Fruit fly (Drosophila melanogaster) whole organism, embryonic: ENCODE measurements around the gene CG11309.

ENCODE experiments used
- Atf-2 ChIP-seq: fragments of 200-800 bp; sonication (Bioruptor generic); optimal IDR thresholded peaks from 2 replicates; lab custom pipeline; 2016; ENCODE audit warnings: missing biosample characterization, missing genetic modification characterization
- BtbVII ChIP-seq: fragments of 200-800 bp; sonication (Bioruptor generic); optimal IDR thresholded peaks from 3 replicates; lab custom pipeline; 2017; ENCODE audit warnings: missing biosample characterization, mild to moderate bottlenecking, missing genetic modification characterization
- CG11696 ChIP-seq: fragments of 200-800 bp; sonication (Bioruptor generic); IDR thresholded peaks from 2 replicates; pipeline ENCODE4 v1.3.6; 2022; ENCODE audit warnings: missing biosample characterization, missing genetic modification characterization
- CG11723 ChIP-seq: fragments of 200-800 bp; sonication (Bioruptor generic); optimal IDR thresholded peaks from 2 replicates; lab custom pipeline; 2017; ENCODE audit warnings: missing biosample characterization, mild to moderate bottlenecking, missing genetic modification characterization
- CG17328 ChIP-seq: fragments of 200-800 bp; sonication (Bioruptor generic); IDR thresholded peaks from 2 replicates; pipeline ENCODE4 v1.3.6; 2022; ENCODE audit warnings: missing biosample characterization, missing genetic modification characterization
- CG1792 ChIP-seq: fragments of 200-800 bp; sonication (Bioruptor generic); optimal IDR thresholded peaks from 2 replicates; lab custom pipeline; 2016; ENCODE audit warnings: missing biosample characterization, missing genetic modification characterization
- CG18599 ChIP-seq: fragments of 200-800 bp; sonication (Bioruptor generic); optimal IDR thresholded peaks from 3 replicates; lab custom pipeline; 2017; ENCODE audit warnings: missing biosample characterization, missing genetic modification characterization, mild to moderate bottlenecking, moderate library complexity, missing genetic modification reagents
- CG18619 ChIP-seq: fragments of 200-800 bp; sonication (Bioruptor generic); optimal IDR thresholded peaks from 3 replicates; lab custom pipeline; 2017; ENCODE audit warnings: missing biosample characterization, mild to moderate bottlenecking, missing genetic modification characterization
- CG31365 ChIP-seq: fragments of 200-800 bp; sonication (Bioruptor generic); optimal IDR thresholded peaks from 2 replicates; lab custom pipeline; 2018; ENCODE audit warnings: missing biosample characterization, mild to moderate bottlenecking, missing genetic modification characterization
- CG34376 ChIP-seq: fragments of 200-800 bp; sonication (Bioruptor generic); optimal IDR thresholded peaks from 2 replicates; lab custom pipeline; 2018; ENCODE audit warnings: missing biosample characterization, mild to moderate bottlenecking, missing genetic modification characterization
- CG4328 ChIP-seq: fragments of 200-800 bp; sonication (Bioruptor generic); optimal IDR thresholded peaks from 3 replicates; lab custom pipeline; 2017; ENCODE audit warnings: missing biosample characterization, missing genetic modification reagents, missing genetic modification characterization
- CG4360 ChIP-seq: fragments of 200-800 bp; sonication (Bioruptor generic); IDR thresholded peaks from 2 replicates; pipeline ENCODE4 v1.3.6; 2022; ENCODE audit warnings: missing biosample characterization, missing genetic modification characterization
- CG6272 ChIP-seq: fragments of 200-800 bp; sonication (Bioruptor generic); IDR thresholded peaks from 2 replicates; pipeline ENCODE4 v1.3.6; 2022; ENCODE audit warnings: missing biosample characterization, missing genetic modification characterization
- CG8924 ChIP-seq: fragments of 200-800 bp; optimal IDR thresholded peaks from 3 replicates; lab custom pipeline; 2019; ENCODE audit warnings: missing biosample characterization, mild to moderate bottlenecking, missing genetic modification characterization, moderate library complexity
- D19B ChIP-seq: fragments of 200-800 bp; sonication (Bioruptor generic); optimal IDR thresholded peaks from 2 replicates; lab custom pipeline; 2017; ENCODE audit warnings: missing biosample characterization, mild to moderate bottlenecking, missing genetic modification characterization
- Dll ChIP-seq: fragments of 200-800 bp; sonication (Bioruptor generic); IDR thresholded peaks from 4 replicates; pipeline ENCODE4 v1.3.6; 2022; ENCODE audit warnings: missing biosample characterization, missing genetic modification characterization; ENCODE audit not compliant: partially characterized antibody
- GATAe ChIP-seq: fragments of 200-800 bp; sonication (Bioruptor generic); conservative IDR thresholded peaks from 2 replicates; pipeline ENCODE4 v1.3.6; 2022; ENCODE audit warnings: missing biosample characterization, missing genetic modification characterization
- HLH54F ChIP-seq: fragments of 200-800 bp; sonication (Bioruptor generic); optimal IDR thresholded peaks from 3 replicates; lab custom pipeline; 2016; ENCODE audit warnings: missing biosample characterization, missing genetic modification characterization
- Hr51 ChIP-seq, 2 experiments: fragments of 200-800 bp; sonication (Bioruptor generic); optimal IDR thresholded peaks; 2 replicates in 1 of 2; 3 replicates in 1 of 2; lab custom pipeline; 2016 to 2018; ENCODE audit warnings: missing biosample characterization in 2 of 2, missing genetic modification characterization in 2 of 2, mild to moderate bottlenecking in 1 of 2, moderate library complexity in 1 of 2
- Med ChIP-seq: fragments of 200-800 bp; sonication (Bioruptor generic); peaks from one replicate; lab custom pipeline; 2016; ENCODE audit warnings: missing biosample characterization, missing genetic modification characterization, mild to moderate bottlenecking, inconsistent platforms, moderate library complexity
- Mes4 ChIP-seq: fragments of 200-800 bp; sonication (Bioruptor generic); optimal IDR thresholded peaks from 2 replicates; lab custom pipeline; 2016; ENCODE audit warnings: missing biosample characterization, missing genetic modification characterization
- Pdp1 ChIP-seq, 2 experiments: fragments of 200-800 bp; sonication (Bioruptor generic); optimal IDR thresholded peaks; 3 replicates each; lab custom pipeline; 2016; ENCODE audit warnings: missing biosample characterization in 2 of 2, missing genetic modification characterization in 2 of 2, mild to moderate bottlenecking in 1 of 2, moderate library complexity in 1 of 2
- Scr ChIP-seq: fragments of 200-800 bp; sonication (Bioruptor generic); IDR thresholded peaks from 2 replicates; pipeline ENCODE4 v1.3.6; 2022; ENCODE audit warnings: missing biosample characterization, missing genetic modification characterization; ENCODE audit not compliant: partially characterized antibody
- YL-1 ChIP-seq: fragments of 200-800 bp; sonication (Bioruptor generic); optimal IDR thresholded peaks from 3 replicates; lab custom pipeline; 2017; ENCODE audit warnings: missing biosample characterization, mild to moderate bottlenecking, missing genetic modification characterization
- ash1 ChIP-seq: fragments of 200-800 bp; sonication (Bioruptor generic); optimal IDR thresholded peaks from 2 replicates; lab custom pipeline; 2018; ENCODE audit warnings: missing biosample characterization, mild to moderate bottlenecking, missing genetic modification characterization
- cg ChIP-seq: fragments of 200-800 bp; sonication (Bioruptor generic); optimal IDR thresholded peaks from 3 replicates; lab custom pipeline; 2019; ENCODE audit warnings: missing biosample characterization, mild to moderate bottlenecking, missing genetic modification characterization, moderate library complexity
- chinmo ChIP-seq: fragments of 200-800 bp; sonication (Bioruptor generic); IDR thresholded peaks from 4 replicates; pipeline ENCODE4 v1.3.6; 2022; ENCODE audit warnings: missing biosample characterization, missing genetic modification characterization; ENCODE audit not compliant: partially characterized antibody
- chn ChIP-seq: fragments of 200-800 bp; sonication (Bioruptor generic); optimal IDR thresholded peaks from 2 replicates; lab custom pipeline; 2016; ENCODE audit warnings: missing biosample characterization, missing genetic modification characterization
- crc ChIP-seq: fragments of 200-800 bp; sonication (Bioruptor generic); optimal IDR thresholded peaks from 2 replicates; lab custom pipeline; 2016; ENCODE audit warnings: missing biosample characterization, missing genetic modification characterization
- cwo ChIP-seq: fragments of 200-800 bp; sonication (Bioruptor generic); optimal IDR thresholded peaks from 3 replicates; lab custom pipeline; 2017; ENCODE audit warnings: missing biosample characterization, missing genetic modification characterization, mild to moderate bottlenecking, moderate library complexity, missing genetic modification reagents
- da ChIP-seq: fragments of 200-800 bp; sonication (Bioruptor generic); optimal IDR thresholded peaks from 2 replicates; lab custom pipeline; 2016; ENCODE audit warnings: missing biosample characterization, missing genetic modification characterization
- danr ChIP-seq: fragments of 200-800 bp; sonication (Bioruptor generic); IDR thresholded peaks from 2 replicates; pipeline ENCODE4 v1.3.6; 2022; ENCODE audit warnings: missing biosample characterization, missing genetic modification characterization
- emc ChIP-seq: fragments of 200-800 bp; sonication (Bioruptor generic); optimal IDR thresholded peaks from 2 replicates; lab custom pipeline; 2016; ENCODE audit warnings: missing biosample characterization, missing genetic modification characterization
- exex ChIP-seq: fragments of 200-800 bp; sonication (Bioruptor generic); optimal IDR thresholded peaks from 4 replicates; lab custom pipeline; 2018; ENCODE audit warnings: missing biosample characterization, mild to moderate bottlenecking, missing genetic modification characterization, moderate library complexity
- gro ChIP-seq: fragments of 200-800 bp; sonication (Bioruptor generic); optimal IDR thresholded peaks from 2 replicates; lab custom pipeline; 2016; ENCODE audit warnings: missing biosample characterization, missing genetic modification characterization
- h ChIP-seq: fragments of >200 bp; optimal IDR thresholded peaks from 2 replicates; lab custom pipeline; 2017
- ham ChIP-seq: fragments of 200-800 bp; sonication (Bioruptor generic); IDR thresholded peaks from 2 replicates; pipeline ENCODE4 v1.3.6; 2022; ENCODE audit warnings: missing biosample characterization, missing genetic modification characterization
- kni ChIP-seq: fragments of 200-800 bp; sonication (Bioruptor generic); optimal IDR thresholded peaks from 3 replicates; lab custom pipeline; 2017; ENCODE audit warnings: mild to moderate bottlenecking, missing biosample characterization, missing genetic modification reagents, missing genetic modification characterization
- nerfin-2 ChIP-seq: fragments of 200-800 bp; sonication (Bioruptor generic); IDR thresholded peaks from 2 replicates; pipeline ENCODE4 v1.3.6; 2022; ENCODE audit warnings: missing biosample characterization, missing genetic modification characterization; ENCODE audit not compliant: partially characterized antibody
- pan ChIP-seq, 4 experiments: fragments of >200 bp in 3 of 4; fragments of 200-800 bp in 1 of 4; sonication (Bioruptor generic) in 1 of 4; optimal IDR thresholded peaks in 3 of 4; IDR thresholded peaks in 1 of 4; 2 replicates each; pipeline versions ENCODE4 v1.3.6 to Lab custom; 2017 to 2022; ENCODE audit warnings: missing biosample characterization in 2 of 4, missing genetic modification characterization in 2 of 4, mixed read lengths in 1 of 4
- pnt ChIP-seq: fragments of 200-800 bp; sonication (Bioruptor generic); optimal IDR thresholded peaks from 3 replicates; lab custom pipeline; 2016; ENCODE audit warnings: missing biosample characterization, missing genetic modification characterization
- seq ChIP-seq: fragments of 200-800 bp; sonication (Bioruptor generic); IDR thresholded peaks from 2 replicates; pipeline ENCODE4 v1.3.6; 2022; ENCODE audit warnings: missing biosample characterization, missing genetic modification characterization
- sima ChIP-seq: fragments of 200-800 bp; sonication (Bioruptor generic); optimal IDR thresholded peaks from 2 replicates; lab custom pipeline; 2016; ENCODE audit warnings: missing biosample characterization, missing genetic modification characterization
- sug ChIP-seq: fragments of 200-800 bp; optimal IDR thresholded peaks from 2 replicates; lab custom pipeline; 2019; ENCODE audit warnings: missing biosample characterization, mild to moderate bottlenecking, missing genetic modification characterization, moderate library complexity
- tio ChIP-seq: fragments of 200-800 bp; sonication (Bioruptor generic); optimal IDR thresholded peaks from 2 replicates; lab custom pipeline; 2017; ENCODE audit warnings: missing biosample characterization, missing genetic modification characterization, inconsistent platforms
- vnd ChIP-seq: fragments of 200-800 bp; sonication (Bioruptor generic); IDR thresholded peaks from 3 replicates; pipeline ENCODE4 v1.3.6; 2022; ENCODE audit warnings: missing biosample characterization, missing genetic modification characterization; ENCODE audit not compliant: partially characterized antibody
- yki ChIP-seq: fragments of >200 bp; optimal IDR thresholded peaks from 3 replicates; lab custom pipeline; 2018
- zen ChIP-seq: fragments of 200-800 bp; sonication (Bioruptor generic); optimal IDR thresholded peaks from 3 replicates; lab custom pipeline; 2018; ENCODE audit warnings: missing biosample characterization, mild to moderate bottlenecking, missing genetic modification characterization, moderate library complexity
- zf30C ChIP-seq: fragments of 200-800 bp; sonication (Bioruptor generic); optimal IDR thresholded peaks from 3 replicates; lab custom pipeline; 2018; ENCODE audit warnings: missing biosample characterization, mild to moderate bottlenecking, missing genetic modification characterization

CG11309 gene

dm6 chr3L:21277897-21278530 is 26.4 kb downstream of the CG11309 start:
- TF ChIP-seq kni (GFP tag; lab: Kevin White, UChicago): no peak
- 0 out of 3 replicates have a peak, but pooled peaks have one; percentile 19 for TF ChIP-seq vnd (GFP tag; lab: Robert Waterston, UW)
- no peak for TF ChIP-seq h (lab: Kevin White, UChicago)
- TF ChIP-seq chn: no peak
- no peak for TF ChIP-seq HLH54F
- peak; percentile 21 for TF ChIP-seq CG18599 (GFP tag; lab: Kevin White, UChicago)
- no peak for TF ChIP-seq emc (GFP tag; lab: Kevin White, UChicago)
- peak; percentile 9 for TF ChIP-seq cwo (GFP tag; lab: Kevin White, UChicago)
- no peak for TF ChIP-seq CG4360
- no peak for TF ChIP-seq ash1 (GFP tag; lab: Kevin White, UChicago)
- TF ChIP-seq Atf-2 (GFP tag; lab: Kevin White, UChicago): no peak
- 0 out of 2 replicates have a peak, but pooled peaks have one; percentile 12 for TF ChIP-seq CG11696
- no peak for TF ChIP-seq CG1792 (GFP tag; lab: Kevin White, UChicago)
- no peak for TF ChIP-seq sima (GFP tag; lab: Kevin White, UChicago)
- no peak for TF ChIP-seq pnt (GFP tag; lab: Kevin White, UChicago)
- peak; percentile 51 for TF ChIP-seq sug (tag; lab: Kevin White, UChicago)
- TF ChIP-seq cg (GFP tag; lab: Kevin White, UChicago): no peak
- TF ChIP-seq CG34376 (GFP tag; lab: Kevin White, UChicago): peak; percentile 41
- TF ChIP-seq exex (tag; lab: Kevin White, UChicago): peak; percentile 92
- TF ChIP-seq gro: no peak
- TF ChIP-seq BtbVII (GFP tag; lab: Kevin White, UChicago): peak; percentile 19
- TF ChIP-seq chinmo (GFP tag; lab: Robert Waterston, UW): 0 out of 4 replicates have a peak, but pooled peaks have one; percentile 6
- TF ChIP-seq CG8924 (tag; lab: Kevin White, UChicago): no peak
- TF ChIP-seq CG11723 (GFP tag; lab: Kevin White, UChicago): no peak
- TF ChIP-seq zen (tag; lab: Kevin White, UChicago): no peak
- TF ChIP-seq CG4328 (GFP tag; lab: Kevin White, UChicago): no peak
- TF ChIP-seq Med (GFP tag; lab: Kevin White, UChicago): peak; percentile 69
- TF ChIP-seq danr (GFP tag; lab: Robert Waterston, UW): no peak
- TF ChIP-seq seq: 0 out of 2 replicates have a peak, but pooled peaks have one; percentile 23
- TF ChIP-seq pan (optimal IDR thresholded peaks at IDR 0.05; lab: Kevin White, UChicago): no peak
- peak in 1 of 2 experiments; percentile 17 for TF ChIP-seq pan (GFP tag; optimal IDR thresholded peaks at IDR 0.05 in 1 of 2, IDR thresholded peaks at IDR 0.05 in 1 of 2)
- TF ChIP-seq YL-1 (GFP tag; lab: Kevin White, UChicago): no peak
- TF ChIP-seq nerfin-2 (GFP tag; lab: Robert Waterston, UW): peak; percentile 23; the same call in 1 of the 2 replicates
- TF ChIP-seq CG18619: no peak
- TF ChIP-seq da (GFP tag; lab: Kevin White, UChicago): no peak
- no peak for TF ChIP-seq Scr (GFP tag; lab: Robert Waterston, UW)
- no peak for TF ChIP-seq CG17328 (GFP tag; lab: Robert Waterston, UW)
- TF ChIP-seq ham (GFP tag; lab: Robert Waterston, UW): no peak
- no peak for TF ChIP-seq crc (GFP tag; lab: Kevin White, UChicago)
- TF ChIP-seq zf30C: no peak
- no peak for TF ChIP-seq CG31365 (tag; lab: Kevin White, UChicago)
- no peak for TF ChIP-seq yki (lab: Kevin White, UChicago)
- no peak for TF ChIP-seq CG6272 (GFP tag; lab: Robert Waterston, UW)
- peak in 1 of 2 experiments; percentile 1 for TF ChIP-seq Pdp1 (GFP tag; optimal IDR thresholded peaks at IDR 0.05; lab: Kevin White, UChicago)
- no peak for TF ChIP-seq Mes4 (GFP tag; lab: Kevin White, UChicago)
- TF ChIP-seq Dll (GFP tag; lab: Robert Waterston, UW): no peak
- no peak for TF ChIP-seq D19B
- TF ChIP-seq Hr51 (GFP tag; optimal IDR thresholded peaks at IDR 0.05; lab: Kevin White, UChicago): no peak
- TF ChIP-seq tio (GFP tag; lab: Kevin White, UChicago): no peak
- peak; percentile 13; the same call in 1 of the 2 replicates for TF ChIP-seq GATAe (GFP tag; lab: Robert Waterston, UW)
